Fruit fly (Drosophila melanogaster) whole organism, adult: Measurements from ENCODE around the gene CG42564.

Experiments used
- CG14711 ChIP-seq: fragments of 200-800 bp; sonication (Bioruptor generic); optimal IDR thresholded peaks from 2 replicates; lab custom pipeline; 2018; ENCODE audit warnings: missing biosample characterization, mild to moderate bottlenecking, missing genetic modification characterization, moderate library complexity
- CG33017 ChIP-seq: fragments of 200-800 bp; sonication (Bioruptor generic); optimal IDR thresholded peaks from 2 replicates; lab custom pipeline; 2018; ENCODE audit warnings: missing biosample characterization, mild to moderate bottlenecking, missing genetic modification characterization, moderate library complexity
- CG7101 ChIP-seq: fragments of 200-800 bp; sonication (Bioruptor generic); optimal IDR thresholded peaks from 2 replicates; lab custom pipeline; 2018; ENCODE audit warnings: missing biosample characterization, mild to moderate bottlenecking, missing genetic modification characterization, moderate library complexity
- bab1 ChIP-seq: fragments of 200-800 bp; sonication (Bioruptor generic); optimal IDR thresholded peaks from 3 replicates; lab custom pipeline; 2019; ENCODE audit warnings: missing biosample characterization, mild to moderate bottlenecking, missing genetic modification characterization, moderate library complexity
- kay ChIP-seq: fragments of 200-800 bp; sonication (Bioruptor generic); peaks from one replicate; lab custom pipeline; 2016; ENCODE audit warnings: missing biosample characterization, missing genetic modification characterization, borderline replicate concordance

DNA sequence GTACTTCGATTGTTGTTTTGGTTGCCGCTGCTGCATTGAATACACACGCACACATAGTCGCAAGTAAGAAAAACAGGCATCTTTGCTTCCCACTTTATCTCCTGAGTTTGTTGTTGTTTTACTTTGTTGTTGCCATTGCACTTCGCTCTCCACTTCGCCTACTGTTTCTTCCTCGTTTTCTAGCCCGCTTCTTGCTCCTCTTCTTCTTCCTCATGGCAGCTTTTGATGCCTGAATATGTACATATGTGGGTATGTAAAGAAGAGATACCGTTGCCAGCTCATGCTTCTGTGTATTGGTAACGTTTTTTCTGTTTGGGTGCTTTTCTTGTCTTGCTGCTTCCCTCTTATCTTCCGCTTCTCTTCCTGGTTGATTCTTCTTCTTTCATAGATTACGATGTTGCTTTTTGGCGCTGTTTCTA, 34.9 kb downstream of the CG42564 start:
- TF ChIP-seq kay (peak; percentile 95), CG7101 (no peak), bab1 (GFP tag; lab: Kevin White, UChicago) (no peak), CG14711 (tag; lab: Kevin White, UChicago) (no peak), CG33017 (tag; lab: Kevin White, UChicago) (no peak)
